Worm (Caenorhabditis elegans): ENCODE results near the gene idpp-15.

ce11 chrIII:8483853-8484252 lies 41.0 kb upstream of the idpp-15 start, which contains the start of gene F42H10.3:
- TF ChIP-seq unc-62 (GFP tag; optimal IDR thresholded peaks at IDR 0.05) (no peak), F13H6.1 (tag; optimal IDR thresholded peaks at IDR 0.05) (no peak), zag-1 (tag; optimal IDR thresholded peaks at IDR 0.05) (no peak), nhr-6 (tag; optimal IDR thresholded peaks at IDR 0.05) (no peak), ztf-11 (tag; optimal IDR thresholded peaks at IDR 0.05) (no peak), skn-1 (tag; optimal IDR thresholded peaks at IDR 0.05) (no peak), sem-4 (tag; optimal IDR thresholded peaks at IDR 0.05) (no peak), peb-1 (tag; optimal IDR thresholded peaks at IDR 0.05) (no peak), nhr-77 (tag; optimal IDR thresholded peaks at IDR 0.05) (no peak), aly-2 (tag; optimal IDR thresholded peaks at IDR 0.05) (no peak), lsy-2 (tag; optimal IDR thresholded peaks at IDR 0.05) (no peak), mbf-1 (tag; optimal IDR thresholded peaks at IDR 0.05) (no peak), snpc-4 (tag; optimal IDR thresholded peaks at IDR 0.05) (no peak), ama-1 (optimal IDR thresholded peaks at IDR 0.05) (no peak)
